Worm (Caenorhabditis elegans) whole organism, L4/young adult: ENCODE results near the gene nipi-4.
A peak's percentile ranks its signal among the peaks of the same experiment; 100 is the strongest.

ENCODE experiments used
- W03F9.2 ChIP-seq: fragments of 150-350 bp; optimal IDR thresholded peaks from 2 replicates; lab custom pipeline; 2014; ENCODE audit warnings: missing biosample characterization, missing genetic modification characterization
- dao-5 ChIP-seq: sonication (generic microtip); optimal IDR thresholded peaks from 2 replicates; lab custom pipeline; 2016; ENCODE audit warnings: missing genotype, missing genetic modification characterization, moderate library complexity, missing compliant biosample characterization
- him-1 ChIP-seq: sonication (generic microtip); optimal IDR thresholded peaks from 2 replicates; lab custom pipeline; 2016; ENCODE audit warnings: missing genotype, missing genetic modification reagents, missing genetic modification characterization, missing compliant biosample characterization

Gene nipi-4

ce11 chrV:7830952-7831351 lies 39.7 kb downstream of the nipi-4 start:
- TF ChIP-seq W03F9.2 (tag; lab: Kevin White, UChicago) (no peak), him-1 (tag; lab: Kevin White, UChicago) (no peak), dao-5 (tag; lab: Kevin White, UChicago) (no peak)

ce11 chrV:7826917-7827316 lies 43.7 kb downstream of the nipi-4 start, which contains the start of gene mig-6:
TSS of gene mig-6 (plus strand) at chrV:7827217.
- TF ChIP-seq dao-5 (tag; lab: Kevin White, UChicago) (no peak), W03F9.2 (tag; lab: Kevin White, UChicago) (no peak), him-1 (tag; lab: Kevin White, UChicago) (no peak)

- TF ChIP-seq W03F9.2 (tag; lab: Kevin White, UChicago) (no peak), dao-5 (tag; lab: Kevin White, UChicago) (no peak), him-1 (tag; lab: Kevin White, UChicago) (no peak)
Observed at ce11 chrV:7826362-7826761, 44.2 kb downstream of the nipi-4 start.

- TF ChIP-seq him-1 (tag; lab: Kevin White, UChicago) = no peak
- TF ChIP-seq dao-5 (tag; lab: Kevin White, UChicago) = no peak
- TF ChIP-seq W03F9.2 (tag; lab: Kevin White, UChicago) = no peak
Observed at ce11 chrV:7825836-7826235, 44.8 kb downstream of the nipi-4 start.

- TF ChIP-seq him-1 (tag; lab: Kevin White, UChicago) (no peak), W03F9.2 (tag; lab: Kevin White, UChicago) (no peak)
Observed at ce11 chrV:7824138-7824537, 46.5 kb downstream of the nipi-4 start.

ce11 chrV:7822655-7823054 lies 48.0 kb downstream of the nipi-4 start:
- TF ChIP-seq W03F9.2 (tag; lab: Kevin White, UChicago) (no peak), dao-5 (tag; lab: Kevin White, UChicago) (no peak)

ce11 chrV:7820270-7820669 lies 50.3 kb downstream of the nipi-4 start, which contains the start of gene lbp-4:
TSS of gene lbp-4 (plus strand) at chrV:7820578.
- TF ChIP-seq W03F9.2 (tag; lab: Kevin White, UChicago) = peak; percentile 6
- TF ChIP-seq dao-5 (tag; lab: Kevin White, UChicago) = no peak

ce11 chrV:7819585-7819984 lies 51.0 kb downstream of the nipi-4 start:
- TF ChIP-seq dao-5 (tag; lab: Kevin White, UChicago) (no peak), W03F9.2 (tag; lab: Kevin White, UChicago) (no peak), him-1 (tag; lab: Kevin White, UChicago) (no peak)
